Worm (Caenorhabditis elegans): ENCODE measurements around the gene F16G10.2.

ce11 chrII:2393821-2394220, 18.7 kb downstream of the F16G10.2 start, which contains the start of gene F16G10.11:
- TF ChIP-seq dsc-1 (tag; optimal IDR thresholded peaks at IDR 0.05), result no peak
- TF ChIP-seq nhr-90 (tag; optimal IDR thresholded peaks at IDR 0.05; ENCODE audit: poor library complexity), result no peak
- no peak for TF ChIP-seq blmp-1 (tag; optimal IDR thresholded peaks at IDR 0.05)
- no peak for TF ChIP-seq nhr-11 (tag; optimal IDR thresholded peaks at IDR 0.05)
- no peak for TF ChIP-seq mef-2 (tag; optimal IDR thresholded peaks at IDR 0.05)
- no peak for TF ChIP-seq mep-1 (tag; optimal IDR thresholded peaks at IDR 0.05)

Measured in whole organism, L1 larva.